Fruit fly (Drosophila melanogaster) S2 (cell line): ENCODE data around the gene Chchd2.

Experiments used
- CG8478 ChIP-seq: fragments of >200 bp; optimal IDR thresholded peaks from 2 replicates; lab custom pipeline; 2018
- CTCF ChIP-seq, 2 experiments: fragments of >200 bp; optimal IDR thresholded peaks; 2 replicates each; lab custom pipeline; 2018

The Chchd2 gene

dm6 chrX:17129733-17130466, 18.9 kb upstream of the Chchd2 start:
- no peak for TF ChIP-seq CG8478 (lab: Kevin White, UChicago)

DNA sequence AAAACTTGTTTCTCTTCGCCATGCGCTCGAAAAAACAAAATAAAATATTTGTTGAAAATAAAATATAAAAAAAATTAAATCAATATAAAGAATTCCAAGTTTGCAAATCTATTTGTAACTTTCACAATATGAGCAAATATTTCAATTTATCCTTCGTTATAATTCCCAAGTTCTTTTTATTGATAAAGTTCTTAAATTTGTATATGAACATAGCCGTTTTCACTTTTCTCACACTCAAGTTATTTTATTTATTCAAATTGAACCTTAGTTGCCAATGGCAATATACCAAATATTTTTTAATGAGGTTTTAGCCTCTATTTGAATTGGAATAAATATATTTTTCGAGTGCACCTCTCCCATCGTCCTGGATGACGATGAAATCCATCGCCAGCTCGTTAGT, 16.1 kb upstream of the Chchd2 start:
- TF ChIP-seq CG8478 (lab: Kevin White, UChicago) (no peak), CTCF (optimal IDR thresholded peaks at IDR 0.05; lab: Kevin White, UChicago) (no peak)

dm6 chrX:17142940-17143534, 5.8 kb upstream of the Chchd2 start, which contains the start of the genes mei-217 and mei-218:
mei-217 (minus strand) TSS chrX:17142990.
mei-218 (minus strand) TSS chrX:17142990.
- no peak for TF ChIP-seq CG8478 (lab: Kevin White, UChicago)
- TF ChIP-seq CTCF (optimal IDR thresholded peaks at IDR 0.05; lab: Kevin White, UChicago) = no peak

DNA sequence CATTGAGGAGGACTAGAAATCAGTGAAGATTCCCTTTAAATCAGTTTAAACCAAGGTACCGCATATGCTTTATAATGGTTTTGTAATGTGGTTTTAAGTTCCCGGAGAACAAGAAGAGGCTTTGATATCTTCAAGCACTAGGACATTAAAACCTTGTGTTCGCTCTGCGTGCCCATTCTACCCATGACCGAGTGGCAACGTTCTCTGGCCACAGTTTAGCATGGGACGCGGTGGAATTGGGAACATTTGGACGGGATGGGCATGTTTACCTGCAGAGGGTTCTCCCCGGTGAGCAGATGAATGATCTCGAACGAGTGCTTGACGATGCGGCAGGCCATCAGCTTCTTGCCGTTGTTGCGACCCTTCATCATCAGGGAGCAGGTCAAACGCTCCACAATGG, 2.3 kb upstream of the Chchd2 start:
- TF ChIP-seq CTCF (optimal IDR thresholded peaks at IDR 0.05; lab: Kevin White, UChicago) (no peak), CG8478 (lab: Kevin White, UChicago) (no peak)

DNA sequence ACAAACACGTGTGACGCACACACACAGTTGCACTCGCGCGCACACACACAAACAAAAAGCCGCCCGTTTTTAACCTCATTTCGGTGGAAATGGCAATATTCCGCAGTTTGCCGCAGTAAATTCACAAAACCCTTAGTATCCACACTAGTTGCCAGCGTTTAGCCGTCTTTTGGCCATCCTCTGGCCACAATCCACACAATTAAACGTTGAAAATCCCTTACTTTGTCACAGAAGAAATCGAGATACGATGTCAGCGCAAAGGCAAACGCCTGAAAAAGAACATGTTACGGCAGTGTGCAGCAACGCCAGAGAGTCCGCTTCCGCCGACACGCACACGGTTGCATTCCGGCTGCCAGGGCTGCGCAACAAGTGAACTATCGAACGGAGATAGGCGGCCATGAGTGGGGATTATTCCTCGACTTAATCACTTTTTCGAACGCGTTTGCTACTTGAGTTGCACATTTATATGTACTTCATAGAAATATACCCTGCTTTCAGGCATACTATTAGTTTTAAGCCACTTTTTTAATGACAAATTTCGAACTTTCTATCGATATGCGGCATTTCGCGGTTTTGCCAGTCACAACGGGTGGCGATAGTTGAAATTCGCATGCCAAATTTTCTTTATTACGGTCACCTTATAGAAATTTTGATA, 691 bp upstream of the Chchd2 start, which contains the start of gene RpS5a:
RpS5a (minus strand) TSS at position 282 of the 655 bp plus-strand sequence.
- no peak for TF ChIP-seq CTCF (optimal IDR thresholded peaks at IDR 0.05; lab: Kevin White, UChicago)
- no peak for TF ChIP-seq CG8478 (lab: Kevin White, UChicago)

- TF ChIP-seq CG8478 (lab: Kevin White, UChicago) = no peak
- TF ChIP-seq CTCF (optimal IDR thresholded peaks at IDR 0.05; lab: Kevin White, UChicago) = no peak
These were observed 958 bp downstream of the Chchd2 start for dm6 chrX:17149652-17150266.

DNA sequence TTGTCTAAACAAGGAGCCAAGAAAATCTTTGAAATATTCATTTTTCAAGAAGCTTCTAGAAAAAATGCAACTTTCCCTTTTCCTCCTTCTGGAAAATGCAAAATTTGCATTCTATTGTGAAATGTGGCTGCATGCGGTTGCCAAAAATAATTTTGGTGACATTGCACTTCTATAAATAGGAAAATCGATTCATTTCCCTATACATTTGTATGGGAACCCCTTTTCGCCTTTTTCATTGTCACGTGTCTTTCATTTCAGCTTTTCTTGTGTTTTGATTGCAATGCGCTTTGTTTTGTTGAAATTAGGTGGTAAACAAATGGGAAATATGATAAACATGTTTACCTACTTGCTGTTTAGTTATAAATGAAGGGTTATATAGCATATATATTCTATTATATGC, 1.9 kb downstream of the Chchd2 start:
- no peak for TF ChIP-seq CG8478 (lab: Kevin White, UChicago)
- no peak for TF ChIP-seq CTCF (optimal IDR thresholded peaks at IDR 0.05; lab: Kevin White, UChicago)

- no peak for TF ChIP-seq CG8478 (lab: Kevin White, UChicago)
- no peak for TF ChIP-seq CTCF (optimal IDR thresholded peaks at IDR 0.05; lab: Kevin White, UChicago)
These were observed 10.3 kb downstream of the Chchd2 start, which contains the start of gene xmas for dm6 chrX:17159116-17159515. xmas (minus strand) TSS chrX:17159306.

dm6 chrX:17159819-17160218, 11.0 kb downstream of the Chchd2 start, which contains the start of gene baz:
baz (plus strand) TSS chrX:17160006.
- peak in 1 of 2 experiments; percentile 23 for TF ChIP-seq CTCF (optimal IDR thresholded peaks at IDR 0.05; lab: Kevin White, UChicago)
- no peak for TF ChIP-seq CG8478 (lab: Kevin White, UChicago)

DNA sequence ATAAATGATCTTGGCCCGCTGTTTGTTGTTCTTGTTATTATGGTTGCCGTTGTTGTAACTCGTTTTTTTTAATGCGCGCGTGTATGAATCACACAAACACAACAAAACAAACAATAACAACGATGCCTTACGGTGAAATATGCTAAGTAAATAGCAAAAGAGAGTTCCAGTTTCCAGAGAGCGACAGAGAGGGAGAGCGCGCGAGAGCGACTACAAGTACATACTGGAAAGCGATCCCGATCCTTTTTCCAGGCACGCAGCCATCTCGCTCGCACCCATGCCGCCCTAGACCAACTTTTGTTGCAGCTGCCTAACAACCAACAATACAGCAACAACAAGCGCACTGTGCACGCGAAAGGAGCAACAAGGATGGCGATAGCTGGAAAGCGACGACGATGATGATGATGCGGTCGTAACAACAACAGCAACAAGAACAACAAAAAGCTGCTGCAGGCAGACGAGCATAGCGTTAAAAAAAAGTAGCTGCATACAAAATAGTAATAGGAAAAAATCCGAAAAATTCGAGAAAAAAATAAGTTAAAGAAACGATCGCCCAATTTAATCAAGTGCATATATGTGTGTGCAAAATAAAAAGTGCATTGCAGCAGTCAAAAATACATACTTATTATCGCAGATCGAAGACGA, 11.7 kb downstream of the Chchd2 start:
- TF ChIP-seq CTCF (optimal IDR thresholded peaks at IDR 0.05; lab: Kevin White, UChicago) = no peak
- no peak for TF ChIP-seq CG8478 (lab: Kevin White, UChicago)

- TF ChIP-seq CTCF (optimal IDR thresholded peaks at IDR 0.05; lab: Kevin White, UChicago) (no peak), CG8478 (lab: Kevin White, UChicago) (no peak)
These were observed 13.7 kb downstream of the Chchd2 start for dm6 chrX:17162446-17163013.

dm6 chrX:17167304-17167703, 18.5 kb downstream of the Chchd2 start:
- TF ChIP-seq CTCF (optimal IDR thresholded peaks at IDR 0.05; lab: Kevin White, UChicago) (no peak), CG8478 (lab: Kevin White, UChicago) (no peak)

DNA sequence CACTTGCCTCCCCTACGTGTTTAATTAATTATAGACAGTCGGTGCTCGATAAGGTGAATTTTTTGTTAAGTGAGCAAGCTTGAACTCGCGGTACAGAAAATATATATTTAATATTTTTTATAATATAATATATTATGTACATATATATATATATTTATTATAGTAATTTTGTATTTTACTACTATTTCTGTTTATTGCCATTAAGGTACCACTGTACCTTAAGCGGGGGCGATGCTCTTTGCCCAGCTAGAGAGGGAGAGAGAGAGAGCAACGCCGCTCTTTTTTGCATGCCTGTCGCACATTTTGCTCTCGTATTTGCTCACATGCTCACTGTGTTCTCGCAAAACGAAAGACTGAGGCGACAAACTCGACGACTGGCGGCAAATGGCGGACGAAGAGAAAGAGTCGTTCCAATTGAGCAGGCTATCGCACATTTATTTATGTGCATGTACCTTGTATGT, 21.7 kb downstream of the Chchd2 start:
- no peak for TF ChIP-seq CG8478 (lab: Kevin White, UChicago)
- TF ChIP-seq CTCF (optimal IDR thresholded peaks at IDR 0.05; lab: Kevin White, UChicago) = no peak

DNA sequence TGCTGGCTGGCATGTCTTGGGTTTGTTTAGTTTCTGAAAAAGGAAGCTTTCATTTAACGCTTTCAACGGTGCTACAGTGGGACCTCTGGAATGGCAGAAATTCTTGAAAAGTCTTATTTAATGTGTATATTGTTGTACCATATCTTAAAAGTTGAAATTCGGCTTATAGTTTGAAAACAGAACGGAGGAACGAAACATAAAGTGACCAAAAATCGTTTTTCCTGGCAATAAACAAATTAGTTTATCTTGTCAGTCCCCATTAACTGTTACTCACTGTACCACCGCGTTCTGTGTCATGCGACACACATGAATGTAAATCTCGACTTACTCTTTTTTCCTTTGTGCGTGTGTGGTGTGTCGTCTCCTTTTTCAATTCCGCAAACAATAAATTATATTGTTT, 23.3 kb downstream of the Chchd2 start:
- TF ChIP-seq CG8478 (lab: Kevin White, UChicago) (no peak), CTCF (optimal IDR thresholded peaks at IDR 0.05; lab: Kevin White, UChicago) (no peak)
